Fruit fly (Drosophila melanogaster): Measurements from ENCODE around the gene CG9331.

- TF ChIP-seq CTCF (optimal IDR thresholded peaks at IDR 0.05) (no peak), CG8478 (optimal IDR thresholded peaks at IDR 0.05) (no peak)
Measured at dm6 chr2L:20795774-20796173, 26.9 kb upstream of the CG9331 start.

All from S2 (cell line).